Worm (Caenorhabditis elegans) whole organism, young adult: ENCODE measurements around the gene fbxa-135.

Experiments used
- F49E8.2 ChIP-seq: sonication (generic microtip); optimal IDR thresholded peaks from 3 replicates; lab custom pipeline; 2017; ENCODE audit warnings: missing genetic modification characterization, mild to moderate bottlenecking, missing compliant biosample characterization, antibody characterized with exemption, moderate library complexity; ENCODE audit not compliant: insufficient read depth
- F57C9.4 ChIP-seq: sonication (generic microtip); optimal IDR thresholded peaks from 2 replicates; lab custom pipeline; 2017; ENCODE audit warnings: mild to moderate bottlenecking, missing genetic modification characterization, missing compliant biosample characterization
- hlh-26 ChIP-seq: fragments of 200-800 bp; sonication (Bioruptor generic); conservative IDR thresholded peaks from 2 replicates; pipeline ENCODE4 v1.3.6; 2022; ENCODE audit warnings: missing genetic modification reagents, missing genetic modification characterization, missing compliant biosample characterization
- let-526 ChIP-seq: fragments of 200-800 bp; sonication (Bioruptor generic); IDR thresholded peaks from 2 replicates; pipeline ENCODE4 v1.3.6; 2022; ENCODE audit warnings: missing genetic modification reagents, missing genetic modification characterization, missing compliant biosample characterization
- sea-2 ChIP-seq: fragments of 200-800 bp; sonication (Bioruptor generic); IDR thresholded peaks from 2 replicates; pipeline ENCODE4 v1.3.6; 2022; ENCODE audit warnings: missing genetic modification characterization, missing compliant biosample characterization
- tbx-9 ChIP-seq: sonication (generic microtip); optimal IDR thresholded peaks from 2 replicates; lab custom pipeline; 2016; ENCODE audit warnings: borderline replicate concordance, missing genetic modification characterization, inconsistent platforms, missing compliant biosample characterization
- ztf-18 ChIP-seq: sonication (generic microtip); optimal IDR thresholded peaks from 2 replicates; lab custom pipeline; 2016; ENCODE audit warnings: missing genotype, mild to moderate bottlenecking, missing genetic modification characterization, missing compliant biosample characterization

- TF ChIP-seq let-526 (GFP tag; lab: Robert Waterston, UW) (no peak), sea-2 (GFP tag; lab: Robert Waterston, UW) (no peak), tbx-9 (tag; lab: Kevin White, UChicago) (no peak), ztf-18 (tag; lab: Kevin White, UChicago) (no peak), F49E8.2 (no peak), F57C9.4 (tag; lab: Kevin White, UChicago) (no peak), hlh-26 (no peak)
Observed at ce11 chrV:15404859-15405258, 2.8 kb downstream of the fbxa-135 start, which contains the start of gene srh-258.
